Worm (Caenorhabditis elegans) whole organism, late embryonic: Measurements from ENCODE around the gene F38E1.6.

Source experiments
- C08G9.2 ChIP-seq: sonication (generic microtip); optimal IDR thresholded peaks from 2 replicates; lab custom pipeline; 2016; ENCODE audit warnings: mild to moderate bottlenecking, missing genetic modification characterization, moderate library complexity, missing compliant biosample characterization
- C38D4.7 ChIP-seq: fragments of 200-800 bp; sonication (Bioruptor generic); optimal IDR thresholded peaks from 2 replicates; lab custom pipeline; 2018; ENCODE audit warnings: mild to moderate bottlenecking, missing genetic modification characterization, moderate library complexity, missing compliant biosample characterization
- Y22D7AL.16 ChIP-seq: sonication (generic microtip); optimal IDR thresholded peaks from 2 replicates; lab custom pipeline; 2016; ENCODE audit warnings: missing genetic modification characterization, missing compliant biosample characterization
- ahr-1 ChIP-seq: sonication (generic microtip); optimal IDR thresholded peaks from 2 replicates; lab custom pipeline; 2016; ENCODE audit warnings: missing genetic modification characterization, missing compliant biosample characterization
- ceh-14 ChIP-seq: sonication (generic microtip); optimal IDR thresholded peaks from 2 replicates; lab custom pipeline; 2016; ENCODE audit warnings: missing genotype, missing genetic modification characterization, missing compliant biosample characterization
- ceh-2 ChIP-seq: sonication (generic microtip); optimal IDR thresholded peaks from 2 replicates; lab custom pipeline; 2016; ENCODE audit warnings: missing genotype, missing genetic modification characterization, missing compliant biosample characterization
- ceh-22 ChIP-seq: sonication (generic microtip); optimal IDR thresholded peaks from 2 replicates; lab custom pipeline; 2017; ENCODE audit warnings: missing biosample characterization, missing genetic modification characterization
- ceh-24 ChIP-seq: sonication (generic microtip); optimal IDR thresholded peaks from 2 replicates; lab custom pipeline; 2016; ENCODE audit warnings: mild to moderate bottlenecking, missing genetic modification characterization, missing compliant biosample characterization
- ceh-30 ChIP-seq: fragments of 150-350 bp; optimal IDR thresholded peaks from 2 replicates; lab custom pipeline; 2014; ENCODE audit warnings: missing biosample characterization, missing genetic modification characterization
- ceh-31 ChIP-seq: sonication (generic microtip); optimal IDR thresholded peaks from 2 replicates; lab custom pipeline; 2016; ENCODE audit warnings: missing genetic modification characterization, missing compliant biosample characterization
- ceh-34 ChIP-seq: sonication (generic microtip); optimal IDR thresholded peaks from 2 replicates; lab custom pipeline; 2016; ENCODE audit warnings: mild to moderate bottlenecking, missing genetic modification characterization, missing compliant biosample characterization
- ceh-45 ChIP-seq: fragments of 200-800 bp; sonication (Bioruptor generic); IDR thresholded peaks from 2 replicates; pipeline ENCODE4 v1.3.6; 2022; ENCODE audit warnings: missing genetic modification reagents, missing genetic modification characterization, missing compliant biosample characterization
- ceh-48 ChIP-seq: sonication (generic microtip); optimal IDR thresholded peaks from 2 replicates; lab custom pipeline; 2016; ENCODE audit warnings: missing genetic modification characterization, inconsistent platforms, missing compliant biosample characterization
- ceh-9 ChIP-seq: sonication (generic microtip); optimal IDR thresholded peaks from 2 replicates; lab custom pipeline; 2016; ENCODE audit warnings: mild to moderate bottlenecking, missing genetic modification characterization, inconsistent platforms, missing compliant biosample characterization
- elt-2 ChIP-seq: sonication (generic microtip); optimal IDR thresholded peaks from 2 replicates; lab custom pipeline; 2016; ENCODE audit warnings: missing genetic modification reagents, missing genetic modification characterization, missing compliant biosample characterization
- ets-4 ChIP-seq: sonication (generic microtip); optimal IDR thresholded peaks from 2 replicates; lab custom pipeline; 2016; ENCODE audit warnings: missing genetic modification characterization, missing compliant biosample characterization
- eyg-1 ChIP-seq: sonication (generic microtip); optimal IDR thresholded peaks from 2 replicates; lab custom pipeline; 2016; ENCODE audit warnings: missing genotype, missing genetic modification characterization, missing compliant biosample characterization
- fkh-6 ChIP-seq: sonication (generic microtip); optimal IDR thresholded peaks from 2 replicates; lab custom pipeline; 2016; ENCODE audit warnings: missing genetic modification characterization, missing compliant biosample characterization
- gmeb-2 ChIP-seq: sonication (generic microtip); optimal IDR thresholded peaks from 2 replicates; lab custom pipeline; 2016; ENCODE audit warnings: missing genetic modification characterization, inconsistent platforms, missing compliant biosample characterization
- hlh-13 ChIP-seq: fragments of 200-800 bp; sonication (Bioruptor generic); optimal IDR thresholded peaks from 2 replicates; lab custom pipeline; 2018; ENCODE audit warnings: mild to moderate bottlenecking, missing genetic modification characterization, missing compliant biosample characterization
- hlh-15 ChIP-seq: sonication (generic microtip); optimal IDR thresholded peaks from 2 replicates; lab custom pipeline; 2016; ENCODE audit warnings: missing genetic modification characterization, missing compliant biosample characterization
- hlh-30 ChIP-seq: sonication (generic microtip); optimal IDR thresholded peaks from 2 replicates; lab custom pipeline; 2017; ENCODE audit warnings: antibody characterized with exemption, missing genetic modification characterization, missing compliant biosample characterization; ENCODE audit not compliant: insufficient read depth
- hlh-8 ChIP-seq: sonication (generic microtip); optimal IDR thresholded peaks from 2 replicates; lab custom pipeline; 2016; ENCODE audit warnings: missing genotype, missing genetic modification characterization, missing compliant biosample characterization
- nhr-232 ChIP-seq: sonication (generic microtip); optimal IDR thresholded peaks from 2 replicates; lab custom pipeline; 2016; ENCODE audit warnings: missing genetic modification characterization, missing compliant biosample characterization
- npax-4 ChIP-seq: sonication (generic microtip); optimal IDR thresholded peaks from 2 replicates; lab custom pipeline; 2016; ENCODE audit warnings: missing genetic modification characterization, missing compliant biosample characterization
- pag-3 ChIP-seq: sonication (generic microtip); optimal IDR thresholded peaks from 2 replicates; lab custom pipeline; 2016; ENCODE audit warnings: missing compliant biosample characterization, missing genetic modification characterization, borderline replicate concordance
- pat-9 ChIP-seq: fragments of 200-800 bp; sonication (Bioruptor generic); optimal IDR thresholded peaks from 2 replicates; lab custom pipeline; 2018; ENCODE audit warnings: mild to moderate bottlenecking, missing genetic modification characterization, moderate library complexity, missing compliant biosample characterization
- pha-4 ChIP-seq: fragments of 150-350 bp; optimal IDR thresholded peaks from 2 replicates; lab custom pipeline; 2018; ENCODE audit warnings: missing biosample characterization, missing genetic modification reagents, missing genetic modification characterization
- pqm-1 ChIP-seq: sonication (generic microtip); optimal IDR thresholded peaks from 2 replicates; lab custom pipeline; 2016; ENCODE audit warnings: missing genetic modification characterization, missing compliant biosample characterization
- pros-1 ChIP-seq: fragments of 150-350 bp; optimal IDR thresholded peaks from 2 replicates; lab custom pipeline; 2014; ENCODE audit warnings: missing biosample characterization, missing genetic modification reagents, missing genetic modification characterization
- ref-2 ChIP-seq: sonication (generic microtip); optimal IDR thresholded peaks from 2 replicates; lab custom pipeline; 2016; ENCODE audit warnings: missing genetic modification characterization, missing compliant biosample characterization
- rnt-1 ChIP-seq: sonication (generic microtip); optimal IDR thresholded peaks from 2 replicates; lab custom pipeline; 2016; ENCODE audit warnings: missing genetic modification characterization, missing compliant biosample characterization
- sdc-2 ChIP-seq: sonication (generic microtip); optimal IDR thresholded peaks from 2 replicates; lab custom pipeline; 2016; ENCODE audit warnings: missing genotype, missing genetic modification characterization, missing compliant biosample characterization
- sox-2 ChIP-seq: fragments of 200-800 bp; sonication (Bioruptor generic); IDR thresholded peaks from 2 replicates; pipeline ENCODE4 v1.3.6; 2022; ENCODE audit warnings: missing genetic modification reagents, missing genetic modification characterization, missing compliant biosample characterization
- sox-4 ChIP-seq: sonication (generic microtip); optimal IDR thresholded peaks from 2 replicates; lab custom pipeline; 2017; ENCODE audit warnings: mild to moderate bottlenecking, missing genetic modification characterization, inconsistent platforms, missing compliant biosample characterization
- tbx-2 ChIP-seq: sonication (generic microtip); optimal IDR thresholded peaks from 2 replicates; lab custom pipeline; 2016; ENCODE audit warnings: missing genetic modification characterization, missing compliant biosample characterization
- ttx-3 ChIP-seq: sonication (generic microtip); optimal IDR thresholded peaks from 2 replicates; lab custom pipeline; 2016; ENCODE audit warnings: missing genetic modification reagents, missing genetic modification characterization, missing compliant biosample characterization
- unc-3 ChIP-seq, 2 experiments: fragments of 200-800 bp in 1 of 2; sonication (Bioruptor generic) in 1 of 2; sonication (generic microtip) in 1 of 2; conservative IDR thresholded peaks in 1 of 2; optimal IDR thresholded peaks in 1 of 2; 2 replicates each; pipeline versions ENCODE4 v1.3.6 to Lab custom; 2016 to 2022; ENCODE audit warnings: missing compliant biosample characterization in 2 of 2, missing genetic modification characterization in 2 of 2, missing genetic modification reagents in 1 of 2
- unc-55 ChIP-seq: sonication (generic microtip); optimal IDR thresholded peaks from 2 replicates; lab custom pipeline; 2017; ENCODE audit warnings: missing biosample characterization, missing genetic modification reagents, missing genetic modification characterization
- unc-86 ChIP-seq: sonication (generic microtip); optimal IDR thresholded peaks from 2 replicates; lab custom pipeline; 2016; ENCODE audit warnings: missing genetic modification characterization, missing compliant biosample characterization
- zip-5 ChIP-seq: sonication (generic microtip); optimal IDR thresholded peaks from 2 replicates; lab custom pipeline; 2016; ENCODE audit warnings: missing genetic modification characterization, missing compliant biosample characterization

Gene F38E1.6

ce11 chrV:8394357-8394850 lies 34.5 kb downstream of the F38E1.6 start, which contains the start of the genes pho-6 and F52E1.3:
Gene pho-6, minus strand, starts transcription at chrV:8394457.
Gene F52E1.3, plus strand, starts transcription at chrV:8394800.
- no peak for TF ChIP-seq ceh-14 (tag; lab: Kevin White, UChicago)
- TF ChIP-seq, all 69 proteins: peak for 0

DNA sequence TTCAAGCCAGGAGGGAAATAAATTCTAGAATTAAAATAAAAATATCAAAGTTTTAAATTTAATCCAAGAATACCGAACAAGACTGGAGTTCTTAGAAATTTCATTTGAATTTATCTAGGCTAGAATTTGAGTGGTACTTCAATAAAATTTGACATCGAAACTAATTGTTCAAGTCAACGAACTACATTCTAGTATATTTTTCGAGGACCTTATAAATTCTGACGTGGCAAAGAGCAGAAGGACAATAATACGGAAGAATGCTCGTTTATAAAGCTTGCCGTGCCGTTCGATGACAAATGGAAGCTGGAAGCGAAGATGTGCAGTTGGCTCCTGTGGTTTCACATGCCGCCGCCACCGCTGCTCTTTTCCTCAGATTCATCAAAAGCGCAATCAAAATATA lies 40.9 kb downstream of the F38E1.6 start:
- TF ChIP-seq elt-2 (tag; lab: Kevin White, UChicago) (no peak), pag-3 (no peak), rnt-1 (no peak), pqm-1 (no peak), ceh-22 (tag; lab: Kevin White, UChicago) (no peak), fkh-6 (tag; lab: Kevin White, UChicago) (no peak), hlh-15 (tag; lab: Kevin White, UChicago) (no peak), ceh-14 (tag; lab: Kevin White, UChicago) (no peak), sox-4 (tag; lab: Kevin White, UChicago) (no peak), C38D4.7 (no peak), pros-1 (tag; lab: Kevin White, UChicago) (no peak), ceh-34 (no peak), nhr-232 (tag; lab: Kevin White, UChicago) (no peak), ceh-24 (no peak), ceh-30 (no peak), ref-2 (tag; lab: Kevin White, UChicago) (no peak), eyg-1 (tag; lab: Kevin White, UChicago) (no peak), hlh-13 (GFP tag; lab: Kevin White, UChicago) (no peak), ceh-9 (no peak)
- TF ChIP-seq, all 69 proteins: peak for 0

ce11 chrV:8401267-8401666 lies 41.4 kb downstream of the F38E1.6 start:
- TF ChIP-seq hlh-8 (tag; lab: Kevin White, UChicago) (no peak), pat-9 (no peak), hlh-30 (tag; lab: Kevin White, UChicago) (no peak), rnt-1 (no peak), gmeb-2 (tag; lab: Kevin White, UChicago) (no peak), zip-5 (tag; lab: Kevin White, UChicago) (no peak), ceh-45 (GFP tag; lab: Robert Waterston, UW) (no peak), pros-1 (tag; lab: Kevin White, UChicago) (no peak), hlh-15 (tag; lab: Kevin White, UChicago) (no peak), sox-2 (GFP tag; lab: Robert Waterston, UW) (no peak), ceh-31 (tag; lab: Kevin White, UChicago) (no peak), unc-86 (no peak), ceh-22 (tag; lab: Kevin White, UChicago) (no peak), ceh-30 (no peak), fkh-6 (tag; lab: Kevin White, UChicago) (no peak), sdc-2 (no peak), ceh-2 (tag; lab: Kevin White, UChicago) (no peak), ahr-1 (tag; lab: Kevin White, UChicago) (no peak), ttx-3 (no peak), ets-4 (tag; lab: Kevin White, UChicago) (no peak)
- TF ChIP-seq, all 69 proteins: peak for 0

- TF ChIP-seq sdc-2: no peak
- no peak for TF ChIP-seq Y22D7AL.16 (tag; lab: Kevin White, UChicago)
- TF ChIP-seq pha-4: no peak
- no peak for TF ChIP-seq unc-55 (GFP tag; lab: Kevin White, UChicago)
- no peak for TF ChIP-seq unc-3 (GFP tag; conservative IDR thresholded peaks at IDR 0.05; lab: Robert Waterston, UW)
- no peak for TF ChIP-seq unc-3 (tag; optimal IDR thresholded peaks at IDR 0.05; lab: Kevin White, UChicago)
- no peak for TF ChIP-seq npax-4 (tag; lab: Kevin White, UChicago)
- no peak for TF ChIP-seq tbx-2 (tag; lab: Kevin White, UChicago)
- TF ChIP-seq gmeb-2 (tag; lab: Kevin White, UChicago): no peak
- TF ChIP-seq ahr-1 (tag; lab: Kevin White, UChicago): no peak
- no peak for TF ChIP-seq unc-86
- TF ChIP-seq C08G9.2 (tag; lab: Kevin White, UChicago): no peak
- no peak for TF ChIP-seq ceh-45 (GFP tag; lab: Robert Waterston, UW)
- TF ChIP-seq ceh-48 (tag; lab: Kevin White, UChicago): no peak
- TF ChIP-seq ceh-14 (tag; lab: Kevin White, UChicago): no peak
Measured at ce11 chrV:8402392-8402791, 42.5 kb downstream of the F38E1.6 start, which contains the start of gene F52E1.9. Gene F52E1.9, minus strand, starts transcription at chrV:8402669.
